Worm (Caenorhabditis elegans) whole organism, mixed stage, embryonic: ENCODE results near the gene sri-18.

Source experiments
- M03D4.4 ChIP-seq: sonication (generic microtip); optimal IDR thresholded peaks from 2 replicates; lab custom pipeline; 2017; ENCODE audit warnings: mild to moderate bottlenecking, missing genetic modification characterization, missing compliant biosample characterization
- blmp-1 ChIP-seq: fragments of 150-350 bp; optimal IDR thresholded peaks from 2 replicates; lab custom pipeline; 2014; ENCODE audit warnings: missing biosample characterization, missing genetic modification characterization
- ceh-39 ChIP-seq: fragments of 150-350 bp; optimal IDR thresholded peaks from 2 replicates; lab custom pipeline; 2014; ENCODE audit warnings: missing biosample characterization, missing genetic modification characterization
- ceh-43 ChIP-seq: fragments of 200-800 bp; sonication (Bioruptor generic); optimal IDR thresholded peaks from 2 replicates; lab custom pipeline; 2018; ENCODE audit warnings: mild to moderate bottlenecking, missing genetic modification characterization, moderate library complexity, missing compliant biosample characterization
- ceh-83 ChIP-seq: fragments of 200-800 bp; sonication (Bioruptor generic); optimal IDR thresholded peaks from 2 replicates; lab custom pipeline; 2018; ENCODE audit warnings: mild to moderate bottlenecking, missing genetic modification characterization, missing compliant biosample characterization
- ces-1 ChIP-seq: fragments of 150-350 bp; optimal IDR thresholded peaks from 2 replicates; lab custom pipeline; 2014; ENCODE audit warnings: missing biosample characterization, missing genetic modification reagents, missing genetic modification characterization
- cnd-1 ChIP-seq: fragments of 200-800 bp; sonication (Bioruptor generic); optimal IDR thresholded peaks from 2 replicates; lab custom pipeline; 2018; ENCODE audit warnings: mild to moderate bottlenecking, missing genetic modification characterization, missing compliant biosample characterization
- drap-1 ChIP-seq: fragments of 200-800 bp; sonication (Bioruptor generic); optimal IDR thresholded peaks from 3 replicates; lab custom pipeline; 2018; ENCODE audit warnings: mild to moderate bottlenecking, missing genetic modification characterization, missing compliant biosample characterization
- flh-1 ChIP-seq: fragments of 200-800 bp; sonication (Bioruptor generic); optimal IDR thresholded peaks from 2 replicates; lab custom pipeline; 2018; ENCODE audit warnings: mild to moderate bottlenecking, missing genetic modification characterization, moderate library complexity, missing compliant biosample characterization
- ham-2 ChIP-seq: fragments of 200-800 bp; sonication (Bioruptor generic); optimal IDR thresholded peaks from 2 replicates; lab custom pipeline; 2018; ENCODE audit warnings: mild to moderate bottlenecking, missing genetic modification characterization, missing compliant biosample characterization
- hlh-1 ChIP-seq: fragments of 150-350 bp; optimal IDR thresholded peaks from 2 replicates; lab custom pipeline; 2014; ENCODE audit warnings: missing biosample characterization, missing genetic modification reagents, missing genetic modification characterization
- lsy-2 ChIP-seq: fragments of 150-350 bp; optimal IDR thresholded peaks from 2 replicates; lab custom pipeline; 2014; ENCODE audit warnings: missing biosample characterization, missing genetic modification characterization
- mab-5 ChIP-seq: fragments of 150-350 bp; optimal IDR thresholded peaks from 2 replicates; lab custom pipeline; 2014; ENCODE audit warnings: missing biosample characterization, missing genetic modification characterization
- mep-1 ChIP-seq: fragments of 150-350 bp; optimal IDR thresholded peaks from 2 replicates; lab custom pipeline; 2017; ENCODE audit warnings: missing biosample characterization, missing genetic modification reagents, missing genetic modification characterization, inconsistent platforms
- mls-2 ChIP-seq: sonication (generic microtip); optimal IDR thresholded peaks from 2 replicates; lab custom pipeline; 2016; ENCODE audit warnings: mild to moderate bottlenecking, missing genetic modification characterization, moderate library complexity, missing compliant biosample characterization
- nhr-2 ChIP-seq: fragments of 150-350 bp; optimal IDR thresholded peaks from 2 replicates; lab custom pipeline; 2014; ENCODE audit warnings: missing biosample characterization, missing genetic modification characterization
- nhr-237 ChIP-seq: fragments of 150-350 bp; optimal IDR thresholded peaks from 2 replicates; lab custom pipeline; 2014; ENCODE audit warnings: missing biosample characterization, missing genetic modification characterization
- nhr-28 ChIP-seq: fragments of 150-350 bp; optimal IDR thresholded peaks from 2 replicates; lab custom pipeline; 2014; ENCODE audit warnings: missing biosample characterization, missing genetic modification characterization
- sem-2 ChIP-seq: fragments of 200-800 bp; sonication (Bioruptor generic); optimal IDR thresholded peaks from 2 replicates; lab custom pipeline; 2018; ENCODE audit warnings: mild to moderate bottlenecking, missing genetic modification characterization, missing compliant biosample characterization
- snpc-4 ChIP-seq: fragments of 150-350 bp; optimal IDR thresholded peaks from 2 replicates; lab custom pipeline; 2014; ENCODE audit warnings: missing biosample characterization, missing genetic modification characterization
- sptf-1 ChIP-seq: sonication (generic microtip); optimal IDR thresholded peaks from 2 replicates; lab custom pipeline; 2017; ENCODE audit warnings: mild to moderate bottlenecking, missing genetic modification characterization, moderate library complexity, missing compliant biosample characterization
- tbx-8 ChIP-seq: fragments of 200-800 bp; sonication (Bioruptor generic); optimal IDR thresholded peaks from 2 replicates; lab custom pipeline; 2018; ENCODE audit warnings: mild to moderate bottlenecking, missing genetic modification characterization, moderate library complexity, missing compliant biosample characterization
- unc-120 ChIP-seq: sonication (generic microtip); optimal IDR thresholded peaks from 2 replicates; lab custom pipeline; 2017; ENCODE audit warnings: missing genetic modification characterization, missing compliant biosample characterization; ENCODE audit not compliant: poor library complexity, severe bottlenecking
- unc-39 ChIP-seq: fragments of 150-350 bp; optimal IDR thresholded peaks from 2 replicates; lab custom pipeline; 2014; ENCODE audit warnings: missing biosample characterization, missing genetic modification characterization
- zip-8 ChIP-seq: fragments of 150-350 bp; optimal IDR thresholded peaks from 2 replicates; lab custom pipeline; 2014; ENCODE audit warnings: missing biosample characterization, missing genetic modification characterization
- ztf-11 ChIP-seq: fragments of 150-350 bp; optimal IDR thresholded peaks from 2 replicates; lab custom pipeline; 2014; ENCODE audit warnings: missing biosample characterization, missing genetic modification characterization

sri-18 gene

ce11 chrV:10273837-10274236 is 13.5 kb upstream of the sri-18 start:
- peak; percentile 61 for TF ChIP-seq ces-1
- TF ChIP-seq unc-39, result no peak
- peak; percentile 51 for TF ChIP-seq mep-1 (tag; lab: Kevin White, UChicago)
- TF ChIP-seq mls-2 (tag; lab: Kevin White, UChicago), result no peak
- TF ChIP-seq hlh-1 (tag; lab: Kevin White, UChicago), result no peak
- no peak for TF ChIP-seq mab-5 (tag; lab: Kevin White, UChicago)

ce11 chrV:10270214-10270613 is 9.9 kb upstream of the sri-18 start, which contains the start of gene ric-4:
Gene ric-4 (minus strand): TSS chrV:10270314.
- TF ChIP-seq nhr-2 (tag; lab: Kevin White, UChicago) (no peak), ces-1 (peak; percentile 2)

ce11 chrV:10266050-10266449 is 5.7 kb upstream of the sri-18 start:
- TF ChIP-seq ces-1 (peak; percentile 67), snpc-4 (no peak)

ce11 chrV:10265019-10265418 is 4.7 kb upstream of the sri-18 start:
- no peak for TF ChIP-seq flh-1 (GFP tag; lab: Kevin White, UChicago)
- TF ChIP-seq drap-1 (GFP tag; lab: Kevin White, UChicago), result no peak
- TF ChIP-seq ztf-11, result no peak
- peak; percentile 52 for TF ChIP-seq ces-1

DNA sequence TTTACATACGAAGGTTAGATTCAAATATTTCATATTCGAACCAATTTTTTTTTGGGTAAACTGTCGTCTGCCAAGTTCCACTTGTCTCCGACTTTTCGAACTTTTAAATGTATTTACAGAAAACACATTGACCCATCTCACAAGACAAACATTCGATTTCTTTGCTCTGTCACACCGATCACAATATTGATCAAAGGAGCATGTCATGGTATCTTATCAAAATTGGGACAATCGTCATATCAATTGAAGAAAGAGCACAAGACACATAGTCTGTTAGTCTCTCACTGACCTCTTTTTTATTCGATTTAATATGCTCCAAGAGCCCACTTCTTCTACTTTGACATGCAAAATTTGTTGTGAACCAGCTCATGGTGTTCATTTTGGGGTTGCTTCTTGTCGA is 4.3 kb downstream of the sri-18 start, which contains the start of gene nhr-232:
nhr-232 (plus strand) TSS at position 121 of the 400 bp plus-strand sequence.
- no peak for TF ChIP-seq zip-8
- no peak for TF ChIP-seq ceh-83 (GFP tag; lab: Kevin White, UChicago)
- TF ChIP-seq lsy-2 (tag; lab: Kevin White, UChicago), result no peak
- no peak for TF ChIP-seq ztf-11
- no peak for TF ChIP-seq ham-2 (GFP tag; lab: Kevin White, UChicago)
- TF ChIP-seq ceh-39 (tag; lab: Kevin White, UChicago), result no peak

ce11 chrV:10255005-10255472 is 5.3 kb downstream of the sri-18 start, which contains the start of gene rop-1:
Gene rop-1 (minus strand): TSS chrV:10255055.
- TF ChIP-seq nhr-237 (tag; lab: Kevin White, UChicago) (no peak), nhr-2 (tag; lab: Kevin White, UChicago) (no peak), sptf-1 (tag; lab: Kevin White, UChicago) (no peak), ztf-11 (no peak), M03D4.4 (tag; lab: Kevin White, UChicago) (no peak), cnd-1 (tag; lab: Kevin White, UChicago) (no peak), ceh-39 (tag; lab: Kevin White, UChicago) (no peak), blmp-1 (tag; lab: Kevin White, UChicago) (no peak), ham-2 (GFP tag; lab: Kevin White, UChicago) (no peak), hlh-1 (tag; lab: Kevin White, UChicago) (no peak), tbx-8 (GFP tag; lab: Kevin White, UChicago) (no peak), ceh-83 (GFP tag; lab: Kevin White, UChicago) (no peak), sem-2 (GFP tag; lab: Kevin White, UChicago) (no peak), snpc-4 (no peak)

ce11 chrV:10252682-10253081 is 7.7 kb downstream of the sri-18 start:
- TF ChIP-seq ces-1 (no peak), mab-5 (tag; lab: Kevin White, UChicago) (no peak), ceh-43 (no peak), nhr-28 (tag; lab: Kevin White, UChicago) (no peak), cnd-1 (tag; lab: Kevin White, UChicago) (no peak)

DNA sequence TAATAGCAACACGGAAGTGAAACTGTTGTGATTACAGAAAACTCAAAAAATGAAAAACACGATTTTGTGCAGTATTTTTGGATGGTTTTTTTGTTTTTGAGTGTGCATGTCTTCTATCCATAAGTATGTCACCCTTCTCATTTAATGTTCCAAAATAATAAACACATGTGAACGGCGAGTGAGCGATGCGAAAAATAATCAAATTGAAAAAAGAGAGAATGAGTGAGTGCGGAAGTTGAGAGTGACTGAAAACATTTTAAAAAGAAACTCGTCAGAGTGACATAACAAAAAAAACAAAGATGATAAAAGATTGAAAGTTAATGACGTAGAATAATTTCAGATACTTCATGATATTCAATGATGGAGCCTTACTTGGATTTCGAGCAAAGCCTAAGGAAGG is 10.8 kb downstream of the sri-18 start:
- TF ChIP-seq unc-120 (no peak), ztf-11 (no peak), nhr-28 (tag; lab: Kevin White, UChicago) (no peak)
